Worm (Caenorhabditis elegans) whole organism, young adult: Measurements from ENCODE around the gene ZC416.2.

ENCODE experiments used
- B0336.3 ChIP-seq: fragments of 200-800 bp; sonication (Bioruptor generic); IDR thresholded peaks from 2 replicates; pipeline ENCODE4 v1.3.6; 2022; ENCODE audit warnings: missing genetic modification characterization, missing compliant biosample characterization
- F57C9.4 ChIP-seq: sonication (generic microtip); optimal IDR thresholded peaks from 2 replicates; lab custom pipeline; 2017; ENCODE audit warnings: mild to moderate bottlenecking, missing genetic modification characterization, missing compliant biosample characterization
- die-1 ChIP-seq: sonication (generic microtip); optimal IDR thresholded peaks from 2 replicates; lab custom pipeline; 2016; ENCODE audit warnings: missing genotype, mild to moderate bottlenecking, missing genetic modification characterization, missing compliant biosample characterization
- him-1 ChIP-seq: sonication (generic microtip); optimal IDR thresholded peaks from 2 replicates; lab custom pipeline; 2016; ENCODE audit warnings: missing genotype, missing genetic modification reagents, missing genetic modification characterization, missing compliant biosample characterization
- lin-35 ChIP-seq, 3 experiments: fragments of 150-350 bp in 2 of 3; sonication (generic microtip) in 1 of 3; optimal IDR thresholded peaks; 2 replicates each; lab custom pipeline; 2014 to 2018; ENCODE audit warnings: missing biosample characterization in 3 of 3, missing genetic modification characterization in 3 of 3, missing genetic modification reagents in 3 of 3

- TF ChIP-seq lin-35 (GFP tag; optimal IDR thresholded peaks at IDR 0.05; lab: Kevin White, UChicago) (no peak), B0336.3 (no peak), die-1 (tag; lab: Kevin White, UChicago) (no peak), him-1 (tag; lab: Kevin White, UChicago) (no peak), F57C9.4 (tag; lab: Kevin White, UChicago) (no peak)
These were observed 35.0 kb upstream of the ZC416.2 start, which contains the start of gene Y37E11B.5 for ce11 chrIV:3598452-3598851.
